Worm (Caenorhabditis elegans) whole organism, young adult: Measurements from ENCODE around the gene K11H3.8.

Experiments used
- B0336.3 ChIP-seq: fragments of 200-800 bp; sonication (Bioruptor generic); IDR thresholded peaks from 2 replicates; pipeline ENCODE4 v1.3.6; 2022; ENCODE audit warnings: missing genetic modification characterization, missing compliant biosample characterization
- C17E4.6 ChIP-seq: fragments of 200-800 bp; sonication (Bioruptor generic); IDR thresholded peaks from 2 replicates; pipeline ENCODE4 v1.3.6; 2022; ENCODE audit warnings: missing genetic modification reagents, missing genetic modification characterization, missing compliant biosample characterization
- F10E7.11 ChIP-seq: sonication (generic microtip); optimal IDR thresholded peaks from 2 replicates; lab custom pipeline; 2017; ENCODE audit warnings: mild to moderate bottlenecking, missing genetic modification characterization, moderate library complexity, missing compliant biosample characterization
- F37B4.10 ChIP-seq: fragments of 200-800 bp; sonication (Bioruptor generic); IDR thresholded peaks from 2 replicates; pipeline ENCODE4 v1.3.6; 2022; ENCODE audit warnings: missing genetic modification characterization, missing compliant biosample characterization
- F39B2.1 ChIP-seq: fragments of 200-800 bp; sonication (Bioruptor generic); IDR thresholded peaks from 2 replicates; pipeline ENCODE4 v1.3.6; 2022; ENCODE audit warnings: missing genetic modification reagents, missing genetic modification characterization, missing compliant biosample characterization
- F49E8.2 ChIP-seq: sonication (generic microtip); optimal IDR thresholded peaks from 3 replicates; lab custom pipeline; 2017; ENCODE audit warnings: missing genetic modification characterization, mild to moderate bottlenecking, missing compliant biosample characterization, antibody characterized with exemption, moderate library complexity; ENCODE audit not compliant: insufficient read depth
- K11D2.4 ChIP-seq: fragments of 200-800 bp; sonication (Bioruptor generic); IDR thresholded peaks from 2 replicates; pipeline ENCODE4 v1.3.6; 2022; ENCODE audit warnings: missing genetic modification reagents, missing genetic modification characterization, missing compliant biosample characterization
- Y56A3A.18 ChIP-seq: fragments of 200-800 bp; sonication (Bioruptor generic); IDR thresholded peaks from 2 replicates; pipeline ENCODE4 v1.3.6; 2022; ENCODE audit warnings: missing genetic modification reagents, missing genetic modification characterization, missing compliant biosample characterization
- Y67H2A.10 ChIP-seq: fragments of 200-800 bp; sonication (Bioruptor generic); conservative IDR thresholded peaks from 2 replicates; pipeline ENCODE4 v1.3.6; 2022; ENCODE audit warnings: missing genetic modification reagents, missing genetic modification characterization, missing compliant biosample characterization
- Y79H2A.3 ChIP-seq: fragments of 200-800 bp; sonication (Bioruptor generic); conservative IDR thresholded peaks from 2 replicates; pipeline ENCODE4 v1.3.6; 2022; ENCODE audit warnings: missing genetic modification reagents, missing genetic modification characterization, missing compliant biosample characterization
- Y95B8A.8 ChIP-seq: fragments of 200-800 bp; sonication (Bioruptor generic); IDR thresholded peaks from 2 replicates; pipeline ENCODE4 v1.3.6; 2022; ENCODE audit warnings: missing genetic modification reagents, missing genetic modification characterization, missing compliant biosample characterization
- atf-7 ChIP-seq: sonication (generic microtip); optimal IDR thresholded peaks from 2 replicates; lab custom pipeline; 2017; ENCODE audit warnings: mild to moderate bottlenecking, missing genetic modification characterization, missing compliant biosample characterization
- bed-1 ChIP-seq: fragments of 200-800 bp; sonication (Bioruptor generic); IDR thresholded peaks from 2 replicates; pipeline ENCODE4 v1.3.6; 2022; ENCODE audit warnings: missing genetic modification reagents, missing genetic modification characterization, missing compliant biosample characterization
- ceh-27 ChIP-seq: fragments of 200-800 bp; sonication (Bioruptor generic); optimal IDR thresholded peaks from 2 replicates; lab custom pipeline; 2018; ENCODE audit warnings: mild to moderate bottlenecking, missing genetic modification characterization, moderate library complexity, missing compliant biosample characterization
- ceh-40 ChIP-seq: fragments of 200-800 bp; sonication (Bioruptor generic); IDR thresholded peaks from 2 replicates; pipeline ENCODE4 v1.3.6; 2022; ENCODE audit warnings: missing genetic modification characterization, missing compliant biosample characterization
- chd-7 ChIP-seq: sonication (generic microtip); optimal IDR thresholded peaks from 2 replicates; lab custom pipeline; 2016; ENCODE audit warnings: mild to moderate bottlenecking, missing genetic modification characterization, moderate library complexity, missing compliant biosample characterization
- dpff-1 ChIP-seq: sonication (generic microtip); optimal IDR thresholded peaks from 2 replicates; lab custom pipeline; 2017; ENCODE audit warnings: mild to moderate bottlenecking, missing genetic modification characterization, missing compliant biosample characterization
- efl-1 ChIP-seq: fragments of 150-350 bp; optimal IDR thresholded peaks from 2 replicates; lab custom pipeline; 2014; ENCODE audit warnings: missing biosample characterization, missing genetic modification reagents, missing genetic modification characterization
- egl-18 ChIP-seq: fragments of 200-800 bp; sonication (Bioruptor generic); IDR thresholded peaks from 2 replicates; pipeline ENCODE4 v1.3.6; 2022; ENCODE audit warnings: missing genetic modification reagents, missing genetic modification characterization, missing compliant biosample characterization
- egl-44 ChIP-seq: fragments of 200-800 bp; sonication (Bioruptor generic); IDR thresholded peaks from 2 replicates; pipeline ENCODE4 v1.3.6; 2022; ENCODE audit warnings: missing genetic modification reagents, missing genetic modification characterization, missing compliant biosample characterization
- ets-4 ChIP-seq: fragments of 200-800 bp; sonication (Bioruptor generic); optimal IDR thresholded peaks from 2 replicates; lab custom pipeline; 2018; ENCODE audit warnings: mild to moderate bottlenecking, missing genetic modification characterization, missing compliant biosample characterization
- fkh-3 ChIP-seq: sonication (generic microtip); optimal IDR thresholded peaks from 2 replicates; lab custom pipeline; 2016; ENCODE audit warnings: mild to moderate bottlenecking, missing genetic modification characterization, missing compliant biosample characterization
- him-1 ChIP-seq: sonication (generic microtip); optimal IDR thresholded peaks from 2 replicates; lab custom pipeline; 2016; ENCODE audit warnings: missing genotype, missing genetic modification reagents, missing genetic modification characterization, missing compliant biosample characterization
- hlh-26 ChIP-seq: fragments of 200-800 bp; sonication (Bioruptor generic); conservative IDR thresholded peaks from 2 replicates; pipeline ENCODE4 v1.3.6; 2022; ENCODE audit warnings: missing genetic modification reagents, missing genetic modification characterization, missing compliant biosample characterization
- hmg-1.2 ChIP-seq: fragments of 200-800 bp; sonication (Bioruptor generic); IDR thresholded peaks from 2 replicates; pipeline ENCODE4 v1.3.6; 2022; ENCODE audit warnings: missing genetic modification reagents, missing genetic modification characterization, missing compliant biosample characterization
- hmg-20 ChIP-seq: fragments of 200-800 bp; sonication (Bioruptor generic); IDR thresholded peaks from 2 replicates; pipeline ENCODE4 v1.3.6; 2022; ENCODE audit warnings: missing genetic modification reagents, missing genetic modification characterization, missing compliant biosample characterization
- hrde-1 ChIP-seq: sonication (generic microtip); optimal IDR thresholded peaks from 2 replicates; lab custom pipeline; 2016; ENCODE audit warnings: missing genetic modification characterization, mild to moderate bottlenecking, missing compliant biosample characterization, moderate library complexity, missing genotype, missing genetic modification reagents, borderline replicate concordance
- lin-35 ChIP-seq, 3 experiments: fragments of 150-350 bp in 2 of 3; sonication (generic microtip) in 1 of 3; optimal IDR thresholded peaks; 2 replicates each; lab custom pipeline; 2014 to 2018; ENCODE audit warnings: missing biosample characterization in 3 of 3, missing genetic modification characterization in 3 of 3, missing genetic modification reagents in 3 of 3
- lin-54 ChIP-seq: fragments of 200-800 bp; sonication (Bioruptor generic); optimal IDR thresholded peaks from 2 replicates; lab custom pipeline; 2018; ENCODE audit warnings: mild to moderate bottlenecking, missing genetic modification characterization, missing compliant biosample characterization
- lsl-1 ChIP-seq: fragments of 200-800 bp; sonication (Bioruptor generic); optimal IDR thresholded peaks from 2 replicates; lab custom pipeline; 2018; ENCODE audit warnings: mild to moderate bottlenecking, missing genetic modification characterization, moderate library complexity, missing compliant biosample characterization
- madf-10 ChIP-seq: sonication (generic microtip); optimal IDR thresholded peaks from 2 replicates; lab custom pipeline; 2016; ENCODE audit warnings: mild to moderate bottlenecking, missing genetic modification characterization, missing compliant biosample characterization
- mxl-1 ChIP-seq: sonication (generic microtip); optimal IDR thresholded peaks from 2 replicates; lab custom pipeline; 2016; ENCODE audit warnings: missing genetic modification characterization, missing compliant biosample characterization
- nfya-1 ChIP-seq: sonication (generic microtip); optimal IDR thresholded peaks from 2 replicates; lab custom pipeline; 2017; ENCODE audit warnings: antibody characterized with exemption, missing compliant biosample characterization, missing genetic modification characterization, borderline replicate concordance; ENCODE audit not compliant: insufficient read depth
- nfya-2 ChIP-seq: fragments of 200-800 bp; sonication (Bioruptor generic); IDR thresholded peaks from 2 replicates; pipeline ENCODE4 v1.3.6; 2022; ENCODE audit warnings: missing genetic modification reagents, missing genetic modification characterization, missing compliant biosample characterization
- nfyb-1 ChIP-seq: fragments of 200-800 bp; sonication (Bioruptor generic); IDR thresholded peaks from 2 replicates; pipeline ENCODE4 v1.3.6; 2022; ENCODE audit warnings: missing genetic modification reagents, missing genetic modification characterization, missing compliant biosample characterization
- nhr-179 ChIP-seq: sonication (generic microtip); optimal IDR thresholded peaks from 2 replicates; lab custom pipeline; 2016; ENCODE audit warnings: mild to moderate bottlenecking, missing genetic modification characterization, missing compliant biosample characterization
- pbrm-1 ChIP-seq: fragments of 200-800 bp; sonication (Bioruptor generic); IDR thresholded peaks from 2 replicates; pipeline ENCODE4 v1.3.6; 2022; ENCODE audit warnings: missing genetic modification reagents, missing genetic modification characterization, missing compliant biosample characterization
- repo-1 ChIP-seq: sonication (generic microtip); optimal IDR thresholded peaks from 2 replicates; lab custom pipeline; 2017; ENCODE audit warnings: mild to moderate bottlenecking, missing genetic modification characterization, missing compliant biosample characterization
- sdz-38 ChIP-seq: sonication (generic microtip); optimal IDR thresholded peaks from 2 replicates; lab custom pipeline; 2016; ENCODE audit warnings: missing genotype, missing genetic modification characterization, missing compliant biosample characterization
- sea-2 ChIP-seq: fragments of 200-800 bp; sonication (Bioruptor generic); IDR thresholded peaks from 2 replicates; pipeline ENCODE4 v1.3.6; 2022; ENCODE audit warnings: missing genetic modification characterization, missing compliant biosample characterization
- snpc-1.3 ChIP-seq: sonication (generic microtip); optimal IDR thresholded peaks from 2 replicates; lab custom pipeline; 2017; ENCODE audit warnings: missing genetic modification characterization, mild to moderate bottlenecking, missing compliant biosample characterization, antibody characterized with exemption, moderate library complexity, missing genotype, missing genetic modification reagents; ENCODE audit not compliant: insufficient read depth
- sptf-2 ChIP-seq: fragments of 200-800 bp; sonication (Bioruptor generic); optimal IDR thresholded peaks from 2 replicates; lab custom pipeline; 2018; ENCODE audit warnings: mild to moderate bottlenecking, missing genetic modification characterization, missing compliant biosample characterization
- tbp1 ChIP-seq: fragments of 200-800 bp; sonication (Bioruptor generic); optimal IDR thresholded peaks from 2 replicates; lab custom pipeline; 2018; ENCODE audit warnings: mild to moderate bottlenecking, missing genetic modification characterization, missing compliant biosample characterization
- tlf-1 ChIP-seq: fragments of 200-800 bp; sonication (Bioruptor generic); optimal IDR thresholded peaks from 2 replicates; lab custom pipeline; 2018; ENCODE audit warnings: mild to moderate bottlenecking, missing genetic modification characterization, missing compliant biosample characterization
- zfh-2 ChIP-seq: fragments of 200-800 bp; sonication (Bioruptor generic); conservative IDR thresholded peaks from 2 replicates; pipeline ENCODE4 v1.3.6; 2022; ENCODE audit warnings: missing genetic modification reagents, missing genetic modification characterization, missing compliant biosample characterization
- ztf-18 ChIP-seq: sonication (generic microtip); optimal IDR thresholded peaks from 2 replicates; lab custom pipeline; 2016; ENCODE audit warnings: missing genotype, mild to moderate bottlenecking, missing genetic modification characterization, missing compliant biosample characterization
- ztf-28 ChIP-seq: fragments of 200-800 bp; sonication (Bioruptor generic); IDR thresholded peaks from 2 replicates; pipeline ENCODE4 v1.3.6; 2022; ENCODE audit warnings: missing genetic modification reagents, missing genetic modification characterization, missing compliant biosample characterization
- ztf-3 ChIP-seq: fragments of 200-800 bp; sonication (Bioruptor generic); optimal IDR thresholded peaks from 2 replicates; lab custom pipeline; 2018; ENCODE audit warnings: mild to moderate bottlenecking, missing genetic modification characterization, missing compliant biosample characterization

The K11H3.8 gene

DNA sequence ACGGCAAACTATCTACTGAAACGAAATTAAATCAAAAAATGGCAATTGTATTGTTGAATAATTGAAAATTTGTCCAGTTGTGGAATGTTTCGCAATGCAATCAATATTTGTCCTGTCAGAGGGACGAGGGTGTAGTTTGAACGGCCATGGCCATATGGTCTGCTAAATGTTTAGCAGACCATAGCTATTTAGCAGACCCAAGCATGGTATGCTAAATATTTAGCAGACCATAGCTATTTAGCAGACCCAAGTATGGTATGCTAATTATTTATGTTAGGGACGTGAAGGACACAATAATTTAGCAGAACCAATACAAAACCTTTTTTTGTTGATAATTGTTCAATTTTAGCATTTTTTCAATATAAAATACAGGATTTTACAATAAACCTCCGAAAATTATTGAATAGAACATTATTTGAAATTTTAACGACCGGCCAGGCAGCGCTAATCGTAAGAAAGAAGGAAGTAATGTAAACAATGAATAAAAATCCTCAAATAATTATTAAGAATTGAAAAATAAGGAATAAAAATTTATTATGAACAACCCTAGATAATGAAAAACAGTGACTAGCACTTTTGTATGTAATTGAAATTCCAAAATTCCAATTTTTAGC is 29.9 kb upstream of the K11H3.8 start, which contains the start of gene riok-3 (continued):
- TF ChIP-seq snpc-1.3: no peak
- no peak for TF ChIP-seq madf-10 (tag; lab: Kevin White, UChicago)
- TF ChIP-seq Y56A3A.18: peak; percentile 10; the same call in 1 of the 2 replicates
- no peak for TF ChIP-seq nfya-2 (GFP tag; lab: Robert Waterston, UW)
- peak; percentile 36 for TF ChIP-seq dpff-1
- TF ChIP-seq F49E8.2 (tag; lab: Kevin White, UChicago): no peak
- no peak for TF ChIP-seq bed-1 (GFP tag; lab: Robert Waterston, UW)
- TF ChIP-seq Y79H2A.3: 0 out of 2 replicates have a peak, but pooled peaks have one; percentile 68
- TF ChIP-seq Y95B8A.8 (GFP tag; lab: Robert Waterston, UW): peak; percentile 40; the same call in 1 of the 2 replicates
- no peak for TF ChIP-seq ceh-40 (GFP tag; lab: Robert Waterston, UW)
- TF ChIP-seq B0336.3: no peak
- TF ChIP-seq nfya-1 (tag; lab: Kevin White, UChicago): no peak
- no peak for TF ChIP-seq egl-18 (GFP tag; lab: Robert Waterston, UW)
- no peak for TF ChIP-seq hlh-26
- TF ChIP-seq lsl-1 (GFP tag; lab: Kevin White, UChicago): no peak
- TF ChIP-seq zfh-2 (GFP tag; lab: Robert Waterston, UW): no peak
- TF ChIP-seq pbrm-1 (GFP tag; lab: Robert Waterston, UW): peak; percentile 49; the same call in 1 of the 2 replicates
- TF ChIP-seq ztf-28 (GFP tag; lab: Robert Waterston, UW): no peak
- peak; percentile 77 for TF ChIP-seq repo-1 (tag; lab: Kevin White, UChicago)
- no peak for TF ChIP-seq F10E7.11 (tag; lab: Kevin White, UChicago)
- TF ChIP-seq tbp1 (GFP tag; lab: Kevin White, UChicago): peak; percentile 15
- no peak for TF ChIP-seq sptf-2
- TF ChIP-seq mxl-1 (tag; lab: Kevin White, UChicago): no peak
- no peak for TF ChIP-seq F39B2.1 (GFP tag; lab: Robert Waterston, UW)
- TF ChIP-seq lin-54 (GFP tag; lab: Kevin White, UChicago): no peak
- TF ChIP-seq atf-7 (tag; lab: Kevin White, UChicago): no peak
- TF ChIP-seq egl-44 (GFP tag; lab: Robert Waterston, UW): no peak
- TF ChIP-seq F37B4.10 (GFP tag; lab: Robert Waterston, UW): no peak
- no peak for TF ChIP-seq Y67H2A.10 (GFP tag; lab: Robert Waterston, UW)
- TF ChIP-seq efl-1 (GFP tag; lab: Kevin White, UChicago): no peak
- TF ChIP-seq hmg-20 (GFP tag; lab: Robert Waterston, UW): no peak
- no peak for TF ChIP-seq him-1 (tag; lab: Kevin White, UChicago)
- TF ChIP-seq ceh-27 (GFP tag; lab: Kevin White, UChicago): no peak
- TF ChIP-seq nfyb-1 (GFP tag; lab: Robert Waterston, UW): peak; percentile 72
- no peak for TF ChIP-seq sea-2 (GFP tag; lab: Robert Waterston, UW)
- TF ChIP-seq hrde-1 (tag; lab: Kevin White, UChicago): no peak
- peak; percentile 1 for TF ChIP-seq tlf-1 (GFP tag; lab: Kevin White, UChicago)
- TF ChIP-seq K11D2.4 (GFP tag; lab: Robert Waterston, UW): peak; percentile 38; the same call in 1 of the 2 replicates
- TF ChIP-seq ztf-18 (tag; lab: Kevin White, UChicago): no peak
- TF ChIP-seq ztf-3 (GFP tag; lab: Kevin White, UChicago): peak; percentile 19
- TF ChIP-seq fkh-3: no peak
- no peak for TF ChIP-seq lin-35 (GFP tag; optimal IDR thresholded peaks at IDR 0.05; lab: Kevin White, UChicago)
- TF ChIP-seq chd-7 (tag; lab: Kevin White, UChicago): no peak
- TF ChIP-seq hmg-1.2 (GFP tag; lab: Robert Waterston, UW): no peak
- no peak for TF ChIP-seq ets-4 (GFP tag; lab: Kevin White, UChicago)
- TF ChIP-seq nhr-179: no peak
- TF ChIP-seq sdz-38: no peak
- no peak for TF ChIP-seq C17E4.6
